Fruit fly (Drosophila melanogaster): ENCODE data around the gene fuss.

The fuss gene

dm6 chr4:930311-931198 lies 47.7 kb downstream of the fuss start, which contains the start of gene eIF4G1:
eIF4G1 (minus strand) TSS chr4:930715.
- TF ChIP-seq D1 (tag; optimal IDR thresholded peaks at IDR 0.05) (peak; percentile 7), CG13204 (GFP tag; optimal IDR thresholded peaks at IDR 0.05) (no peak), EcR (GFP tag; optimal IDR thresholded peaks at IDR 0.05) (no peak), Snoo (tag; optimal IDR thresholded peaks at IDR 0.05) (no peak)

dm6 chr4:922592-922991 lies 55.7 kb downstream of the fuss start:
- no peak for TF ChIP-seq CG8159 (tag; optimal IDR thresholded peaks at IDR 0.05)
- no peak for TF ChIP-seq CG32121 (GFP tag; IDR thresholded peaks at IDR 0.05)
- no peak for TF ChIP-seq Ets98B (GFP tag; IDR thresholded peaks at IDR 0.05)
- no peak for TF ChIP-seq gl (tag; optimal IDR thresholded peaks at IDR 0.05)
- no peak for TF ChIP-seq CG34367 (tag; optimal IDR thresholded peaks at IDR 0.05)
- TF ChIP-seq CG10348 (GFP tag; IDR thresholded peaks at IDR 0.05), result no peak
- TF ChIP-seq EcR (GFP tag; optimal IDR thresholded peaks at IDR 0.05), result no peak
- no peak for TF ChIP-seq Pif1B (GFP tag; optimal IDR thresholded peaks at IDR 0.05)
- no peak for TF ChIP-seq CG14655 (GFP tag; optimal IDR thresholded peaks at IDR 0.05)
- TF ChIP-seq Snoo (tag; optimal IDR thresholded peaks at IDR 0.05), result no peak
- TF ChIP-seq Pif1A (GFP tag; optimal IDR thresholded peaks at IDR 0.05), result no peak
- TF ChIP-seq CG4496 (GFP tag; IDR thresholded peaks at IDR 0.05), result no peak

All from whole organism, pupa.